Fruit fly (Drosophila melanogaster): Measurements from ENCODE around the gene Syt7.

Syt7 gene

dm6 chr4:253176-253575 is 53.1 kb downstream of the Syt7 start, which contains the start of gene dpr7:
Gene dpr7, minus strand, starts transcription at chr4:253329.
- no peak for TF ChIP-seq CG17801 (GFP tag; optimal IDR thresholded peaks at IDR 0.05; ENCODE audit: partially characterized antibody)

- no peak for TF ChIP-seq CG17801 (GFP tag; optimal IDR thresholded peaks at IDR 0.05; ENCODE audit: partially characterized antibody)
These were observed 65.4 kb downstream of the Syt7 start for dm6 chr4:240850-241249.

DNA sequence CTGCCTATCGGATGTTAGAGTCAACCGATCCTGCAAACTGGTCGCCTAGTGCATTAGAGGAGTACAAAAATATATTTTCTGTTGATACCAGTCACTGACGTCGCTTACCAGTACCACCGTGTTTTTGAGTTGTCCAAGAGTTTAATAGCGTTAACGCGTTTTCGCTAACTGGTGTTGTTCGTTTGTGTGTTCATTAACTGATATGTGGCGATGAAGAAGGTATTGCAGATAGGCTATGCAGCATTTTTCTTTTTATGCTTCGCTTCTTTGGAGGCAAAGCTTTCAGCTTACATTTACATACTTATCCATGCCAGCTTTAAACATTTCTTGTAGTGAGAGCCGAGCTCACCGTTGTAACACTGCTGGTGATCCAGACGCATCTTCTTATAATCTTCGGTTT is 67.9 kb downstream of the Syt7 start:
- no peak for TF ChIP-seq CG17801 (GFP tag; optimal IDR thresholded peaks at IDR 0.05; ENCODE audit: partially characterized antibody)

- no peak for TF ChIP-seq CG17801 (GFP tag; optimal IDR thresholded peaks at IDR 0.05; ENCODE audit: partially characterized antibody)
These were observed 75.1 kb downstream of the Syt7 start for dm6 chr4:231185-231584.

dm6 chr4:230430-230829 is 75.9 kb downstream of the Syt7 start, which contains the start of gene CG1674:
Gene CG1674, plus strand, starts transcription at chr4:230730.
- no peak for TF ChIP-seq CG17801 (GFP tag; optimal IDR thresholded peaks at IDR 0.05; ENCODE audit: partially characterized antibody)

All from ovary, adult (tissue).